Worm (Caenorhabditis elegans) whole organism, midembryonic: Measurements from ENCODE around the gene C26E6.1.

Experiments used
- T22C8.4 ChIP-seq: fragments of 200-800 bp; sonication (Bioruptor generic); IDR thresholded peaks from 2 replicates; pipeline ENCODE4 v1.3.6; 2022; ENCODE audit warnings: missing genetic modification characterization, missing compliant biosample characterization
- flt-1 ChIP-seq: fragments of 200-800 bp; sonication (Bioruptor generic); IDR thresholded peaks from 2 replicates; pipeline ENCODE4 v1.3.6; 2022; ENCODE audit warnings: missing genetic modification characterization, missing compliant biosample characterization
- klf-2 ChIP-seq: fragments of 200-800 bp; sonication (Bioruptor generic); conservative IDR thresholded peaks from 2 replicates; pipeline ENCODE4 v1.3.6; 2022; ENCODE audit warnings: missing genetic modification reagents, missing genetic modification characterization, missing compliant biosample characterization
- med-1 ChIP-seq: sonication (generic microtip); optimal IDR thresholded peaks from 2 replicates; lab custom pipeline; 2017; ENCODE audit warnings: missing genetic modification characterization, mild to moderate bottlenecking, missing compliant biosample characterization, antibody characterized with exemption, missing genetic modification reagents; ENCODE audit not compliant: insufficient read depth
- ref-1 ChIP-seq: fragments of 200-800 bp; sonication (Bioruptor generic); conservative IDR thresholded peaks from 2 replicates; pipeline ENCODE4 v1.3.6; 2022; ENCODE audit warnings: missing genetic modification reagents, missing genetic modification characterization, missing compliant biosample characterization
- tab-1 ChIP-seq: fragments of 200-800 bp; sonication (Bioruptor generic); IDR thresholded peaks from 2 replicates; pipeline ENCODE4 v1.3.6; 2022; ENCODE audit warnings: missing genetic modification characterization, missing compliant biosample characterization
- ztf-29 ChIP-seq: fragments of 200-800 bp; sonication (Bioruptor generic); IDR thresholded peaks from 2 replicates; pipeline ENCODE4 v1.3.6; 2022; ENCODE audit warnings: missing genetic modification reagents, missing genetic modification characterization, missing compliant biosample characterization

- TF ChIP-seq klf-2 (GFP tag; lab: Robert Waterston, UW) (no peak), T22C8.4 (GFP tag; lab: Robert Waterston, UW) (no peak), ztf-29 (no peak), tab-1 (GFP tag; lab: Robert Waterston, UW) (no peak), ref-1 (no peak), med-1 (GFP tag; lab: Kevin White, UChicago) (no peak), flt-1 (GFP tag; lab: Robert Waterston, UW) (no peak)
Measured at ce11 chrIII:4920221-4920620, 36.4 kb upstream of the C26E6.1 start, which contains the start of gene ula-1.
